Fruit fly (Drosophila melanogaster): ENCODE results near the gene Tm2.

DNA sequence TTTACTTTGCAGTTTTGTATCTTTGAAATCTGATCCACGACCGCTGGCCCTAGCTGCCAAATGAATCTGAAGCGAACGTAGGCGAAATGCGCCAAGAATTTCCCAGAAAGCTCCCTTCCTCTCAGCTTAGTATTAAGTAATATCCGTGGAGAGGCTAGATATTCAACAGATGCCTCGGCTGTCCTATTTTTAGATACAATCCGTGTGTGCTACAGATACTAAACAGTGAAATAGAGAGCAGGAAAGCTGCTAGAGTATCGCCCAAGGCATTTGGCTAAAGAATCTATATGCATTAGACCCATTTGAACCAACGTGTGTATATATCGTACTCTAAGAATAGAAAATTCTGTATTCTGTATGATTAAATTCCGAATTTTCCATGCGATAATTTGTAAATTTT, 27.7 kb upstream of the Tm2 start:
- TF ChIP-seq CG8478 (optimal IDR thresholded peaks at IDR 0.05) (no peak), CTCF (optimal IDR thresholded peaks at IDR 0.05) (no peak)
